Fruit fly (Drosophila melanogaster) whole organism, embryonic: ENCODE measurements around the gene Gem2.
A peak's percentile ranks its signal among the peaks of the same experiment; 100 is the strongest.

Source experiments
- B-H1 ChIP-seq: fragments of 200-800 bp; sonication (Bioruptor generic); IDR thresholded peaks from 3 replicates; pipeline ENCODE4 v1.3.6; 2022; ENCODE audit warnings: missing biosample characterization, missing genetic modification characterization
- CG10147 ChIP-seq: fragments of 200-800 bp; sonication (Bioruptor generic); optimal IDR thresholded peaks from 2 replicates; lab custom pipeline; 2019; ENCODE audit warnings: missing biosample characterization, mild to moderate bottlenecking, missing genetic modification characterization, moderate library complexity
- CG10267 ChIP-seq: fragments of 200-800 bp; sonication (Bioruptor generic); optimal IDR thresholded peaks from 2 replicates; lab custom pipeline; 2018; ENCODE audit warnings: missing biosample characterization, mild to moderate bottlenecking, missing genetic modification characterization, moderate library complexity
- CG10431 ChIP-seq: fragments of 200-800 bp; sonication (Bioruptor generic); optimal IDR thresholded peaks from 3 replicates; lab custom pipeline; 2018; ENCODE audit warnings: missing biosample characterization, mild to moderate bottlenecking, missing genetic modification characterization
- CG11723 ChIP-seq: fragments of 200-800 bp; sonication (Bioruptor generic); optimal IDR thresholded peaks from 2 replicates; lab custom pipeline; 2017; ENCODE audit warnings: missing biosample characterization, mild to moderate bottlenecking, missing genetic modification characterization
- CG12071 ChIP-seq: fragments of 200-800 bp; sonication (Bioruptor generic); optimal IDR thresholded peaks from 3 replicates; lab custom pipeline; 2018; ENCODE audit warnings: missing biosample characterization, mild to moderate bottlenecking, missing genetic modification characterization
- CG13287 ChIP-seq: fragments of 200-800 bp; sonication (Bioruptor generic); IDR thresholded peaks from 2 replicates; pipeline ENCODE4 v1.3.6; 2022; ENCODE audit warnings: missing biosample characterization, missing genetic modification characterization; ENCODE audit not compliant: partially characterized antibody
- CG13894 ChIP-seq: fragments of 200-800 bp; sonication (Bioruptor generic); optimal IDR thresholded peaks from 3 replicates; lab custom pipeline; 2018; ENCODE audit warnings: missing biosample characterization, mild to moderate bottlenecking, missing genetic modification characterization, moderate library complexity
- CG15269 ChIP-seq: fragments of 200-800 bp; sonication (Bioruptor generic); optimal IDR thresholded peaks from 2 replicates; lab custom pipeline; 2018; ENCODE audit warnings: missing biosample characterization, mild to moderate bottlenecking, missing genetic modification characterization, moderate library complexity
- CG17361 ChIP-seq: fragments of 200-800 bp; sonication (Bioruptor generic); IDR thresholded peaks from 3 replicates; pipeline ENCODE4 v1.3.6; 2022; ENCODE audit warnings: missing biosample characterization, missing genetic modification characterization
- CG17612 ChIP-seq: fragments of 200-800 bp; sonication (Bioruptor generic); IDR thresholded peaks from 2 replicates; pipeline ENCODE4 v1.3.6; 2022; ENCODE audit warnings: missing biosample characterization, missing genetic modification characterization
- CG30403 ChIP-seq: fragments of 200-800 bp; sonication (Bioruptor generic); optimal IDR thresholded peaks from 3 replicates; lab custom pipeline; 2016; ENCODE audit warnings: missing biosample characterization, missing genetic modification characterization
- CG31224 ChIP-seq: fragments of 200-800 bp; sonication (Bioruptor generic); IDR thresholded peaks from 2 replicates; pipeline ENCODE4 v1.3.6; 2022; ENCODE audit warnings: missing biosample characterization, missing genetic modification characterization
- CG31365 ChIP-seq: fragments of 200-800 bp; sonication (Bioruptor generic); optimal IDR thresholded peaks from 2 replicates; lab custom pipeline; 2018; ENCODE audit warnings: missing biosample characterization, mild to moderate bottlenecking, missing genetic modification characterization
- CG32767 ChIP-seq: fragments of 200-800 bp; sonication (Bioruptor generic); IDR thresholded peaks from 2 replicates; pipeline ENCODE4 v1.3.6; 2022; ENCODE audit warnings: missing biosample characterization, missing genetic modification characterization
- CG34376 ChIP-seq: fragments of 200-800 bp; sonication (Bioruptor generic); optimal IDR thresholded peaks from 2 replicates; lab custom pipeline; 2018; ENCODE audit warnings: missing biosample characterization, mild to moderate bottlenecking, missing genetic modification characterization
- CG4424 ChIP-seq: fragments of 200-800 bp; sonication (Bioruptor generic); optimal IDR thresholded peaks from 3 replicates; lab custom pipeline; 2016; ENCODE audit warnings: missing biosample characterization, missing genetic modification characterization
- CG6689 ChIP-seq: fragments of 200-800 bp; sonication (Bioruptor generic); IDR thresholded peaks from 2 replicates; pipeline ENCODE4 v1.3.6; 2022; ENCODE audit warnings: missing biosample characterization, missing genetic modification characterization
- CG8478 ChIP-seq: fragments of >200 bp; optimal IDR thresholded peaks from 2 replicates; lab custom pipeline; 2018
- CG9727 ChIP-seq: fragments of 200-800 bp; sonication (Bioruptor generic); optimal IDR thresholded peaks from 3 replicates; lab custom pipeline; 2017; ENCODE audit warnings: missing biosample characterization, mild to moderate bottlenecking, missing genetic modification characterization
- Dek ChIP-seq: fragments of 200-800 bp; sonication (Bioruptor generic); optimal IDR thresholded peaks from 3 replicates; lab custom pipeline; 2019; ENCODE audit warnings: missing biosample characterization, mild to moderate bottlenecking, missing genetic modification characterization, moderate library complexity
- Dip2 ChIP-seq: fragments of 200-800 bp; sonication (Bioruptor generic); IDR thresholded peaks from 2 replicates; pipeline ENCODE4 v1.3.6; 2022; ENCODE audit warnings: missing biosample characterization, missing genetic modification characterization
- Doc2 ChIP-seq: fragments of 200-800 bp; sonication (Bioruptor generic); IDR thresholded peaks from 2 replicates; pipeline ENCODE4 v1.3.6; 2022; ENCODE audit warnings: missing biosample characterization, missing genetic modification characterization
- Ets65A ChIP-seq: fragments of 200-800 bp; sonication (Bioruptor generic); peaks from one replicate; lab custom pipeline; 2016; ENCODE audit warnings: missing biosample characterization, missing genetic modification characterization
- Gug ChIP-seq: fragments of 200-800 bp; sonication (Bioruptor generic); IDR thresholded peaks from 4 replicates; pipeline ENCODE4 v1.3.6; 2022; ENCODE audit warnings: missing biosample characterization, missing genetic modification characterization
- Hand ChIP-seq: fragments of 200-800 bp; sonication (Bioruptor generic); optimal IDR thresholded peaks from 2 replicates; lab custom pipeline; 2017; ENCODE audit warnings: mild to moderate bottlenecking, missing biosample characterization, missing genetic modification reagents, missing genetic modification characterization
- Hmr ChIP-seq: fragments of 200-800 bp; sonication (Bioruptor generic); optimal IDR thresholded peaks from 3 replicates; lab custom pipeline; 2017; ENCODE audit warnings: mild to moderate bottlenecking, missing biosample characterization, missing genetic modification reagents, missing genetic modification characterization
- Xrp1 ChIP-seq: fragments of 200-800 bp; sonication (Bioruptor generic); IDR thresholded peaks from 2 replicates; pipeline ENCODE4 v1.3.6; 2022; ENCODE audit warnings: missing biosample characterization, missing genetic modification characterization
- ac ChIP-seq: fragments of 200-800 bp; sonication (Bioruptor generic); optimal IDR thresholded peaks from 3 replicates; lab custom pipeline; 2017; ENCODE audit warnings: missing biosample characterization, mild to moderate bottlenecking, missing genetic modification characterization
- bigmax ChIP-seq: fragments of 200-800 bp; sonication (Bioruptor generic); optimal IDR thresholded peaks from 2 replicates; lab custom pipeline; 2018; ENCODE audit warnings: missing biosample characterization, mild to moderate bottlenecking, missing genetic modification characterization
- bsh ChIP-seq, 2 experiments: fragments of 200-800 bp; sonication (Bioruptor generic); optimal IDR thresholded peaks; 2 replicates each; lab custom pipeline; 2017 to 2018; ENCODE audit warnings: mild to moderate bottlenecking in 2 of 2, missing biosample characterization in 2 of 2, missing genetic modification characterization in 2 of 2, moderate library complexity in 1 of 2
- caup ChIP-seq: fragments of 200-800 bp; sonication (Bioruptor generic); optimal IDR thresholded peaks from 3 replicates; lab custom pipeline; 2017; ENCODE audit warnings: missing biosample characterization, mild to moderate bottlenecking, missing genetic modification characterization, moderate library complexity; ENCODE audit not compliant: severe bottlenecking
- danr ChIP-seq: fragments of 200-800 bp; sonication (Bioruptor generic); IDR thresholded peaks from 2 replicates; pipeline ENCODE4 v1.3.6; 2022; ENCODE audit warnings: missing biosample characterization, missing genetic modification characterization
- dati ChIP-seq: fragments of 200-800 bp; sonication (Bioruptor generic); IDR thresholded peaks from 2 replicates; pipeline ENCODE4 v1.3.6; 2022; ENCODE audit warnings: missing biosample characterization, missing genetic modification characterization
- dysf ChIP-seq: fragments of 200-800 bp; sonication (Bioruptor generic); IDR thresholded peaks from 3 replicates; pipeline ENCODE4 v1.3.6; 2022; ENCODE audit warnings: missing biosample characterization, missing genetic modification characterization
- eyg ChIP-seq: fragments of 200-800 bp; sonication (Bioruptor generic); optimal IDR thresholded peaks from 3 replicates; lab custom pipeline; 2016; ENCODE audit warnings: missing biosample characterization, missing genetic modification characterization
- gem ChIP-seq: fragments of 200-800 bp; sonication (Bioruptor generic); optimal IDR thresholded peaks from 2 replicates; lab custom pipeline; 2019; ENCODE audit warnings: missing biosample characterization, mild to moderate bottlenecking, missing genetic modification characterization, moderate library complexity
- grau ChIP-seq: fragments of 200-800 bp; optimal IDR thresholded peaks from 3 replicates; lab custom pipeline; 2019; ENCODE audit warnings: missing biosample characterization, mild to moderate bottlenecking, missing genetic modification characterization, moderate library complexity
- hkb ChIP-seq, 2 experiments: fragments of 200-800 bp in 1 of 2; fragments of >200 bp in 1 of 2; sonication (Bioruptor generic) in 1 of 2; IDR thresholded peaks in 1 of 2; optimal IDR thresholded peaks in 1 of 2; 2 replicates each; pipeline versions ENCODE4 v1.3.6 to Lab custom; 2017 to 2022; ENCODE audit warnings: missing biosample characterization in 1 of 2, missing genetic modification characterization in 1 of 2
- klu ChIP-seq: fragments of 200-800 bp; sonication (Bioruptor generic); IDR thresholded peaks from 2 replicates; pipeline ENCODE4 v1.3.6; 2022; ENCODE audit warnings: missing biosample characterization, missing genetic modification characterization
- lola ChIP-seq, 3 experiments: fragments of >200 bp in 2 of 3; fragments of 200-800 bp in 1 of 3; sonication (Bioruptor generic) in 1 of 3; optimal IDR thresholded peaks; 2 replicates each; lab custom pipeline; 2017 to 2019; ENCODE audit warnings: missing biosample characterization in 3 of 3, missing genetic modification characterization in 3 of 3, mild to moderate bottlenecking in 1 of 3, moderate library complexity in 1 of 3
- phol ChIP-seq: fragments of 200-800 bp; sonication (Bioruptor generic); optimal IDR thresholded peaks from 3 replicates; lab custom pipeline; 2018; ENCODE audit warnings: missing biosample characterization, mild to moderate bottlenecking, missing genetic modification characterization, moderate library complexity
- pita ChIP-seq: fragments of 200-800 bp; sonication (Bioruptor generic); optimal IDR thresholded peaks from 2 replicates; lab custom pipeline; 2017; ENCODE audit warnings: missing biosample characterization, mild to moderate bottlenecking, missing genetic modification characterization
- row ChIP-seq: fragments of 200-800 bp; sonication (Bioruptor generic); IDR thresholded peaks from 3 replicates; pipeline ENCODE4 v1.3.6; 2022; ENCODE audit warnings: missing biosample characterization, missing genetic modification characterization
- schlank ChIP-seq: fragments of 200-800 bp; sonication (Bioruptor generic); optimal IDR thresholded peaks from 2 replicates; lab custom pipeline; 2018; ENCODE audit warnings: missing biosample characterization, mild to moderate bottlenecking, missing genetic modification characterization
- sens ChIP-seq: fragments of 200-800 bp; sonication (Bioruptor generic); peaks from one replicate; lab custom pipeline; 2016; ENCODE audit warnings: missing biosample characterization, missing genetic modification characterization
- trem ChIP-seq: fragments of 200-800 bp; optimal IDR thresholded peaks from 3 replicates; lab custom pipeline; 2019; ENCODE audit warnings: missing biosample characterization, mild to moderate bottlenecking, missing genetic modification characterization, moderate library complexity
- ttk ChIP-seq: fragments of 200-800 bp; sonication (Bioruptor generic); IDR thresholded peaks from 2 replicates; pipeline ENCODE4 v2.1.2; 2022; ENCODE audit warnings: missing biosample characterization, missing genetic modification characterization
- twi ChIP-seq: fragments of 200-800 bp; optimal IDR thresholded peaks from 2 replicates; lab custom pipeline; 2019; ENCODE audit warnings: missing biosample characterization, mild to moderate bottlenecking, missing genetic modification characterization, moderate library complexity
- tx ChIP-seq: fragments of 200-800 bp; sonication (Bioruptor generic); optimal IDR thresholded peaks from 2 replicates; lab custom pipeline; 2016; ENCODE audit warnings: missing biosample characterization, missing genetic modification characterization
- wek ChIP-seq: fragments of 200-800 bp; sonication (Bioruptor generic); optimal IDR thresholded peaks from 3 replicates; lab custom pipeline; 2018; ENCODE audit warnings: missing biosample characterization, mild to moderate bottlenecking, missing genetic modification characterization, moderate library complexity

The Gem2 gene

dm6 chr3L:19056857-19057324 is 43.3 kb downstream of the Gem2 start (continued):
- TF ChIP-seq CG9727 (GFP tag; lab: Kevin White, UChicago), result peak; percentile 30
- TF ChIP-seq trem, result no peak
- no peak for TF ChIP-seq CG10431 (GFP tag; lab: Kevin White, UChicago)
- no peak for TF ChIP-seq CG32767 (GFP tag; lab: Robert Waterston, UW)
- no peak for TF ChIP-seq Dip2
- TF ChIP-seq CG8478 (lab: Kevin White, UChicago), result no peak
- TF ChIP-seq klu (GFP tag; lab: Robert Waterston, UW), result no peak
- TF ChIP-seq caup (GFP tag; lab: Kevin White, UChicago), result no peak
- TF ChIP-seq pita (GFP tag; lab: Kevin White, UChicago), result no peak
- no peak for TF ChIP-seq Ets65A (GFP tag; lab: Kevin White, UChicago)
- no peak for TF ChIP-seq schlank (tag; lab: Kevin White, UChicago)
- TF ChIP-seq Dek (tag; lab: Kevin White, UChicago), result no peak
- no peak for TF ChIP-seq CG11723
- TF ChIP-seq twi, result peak; percentile 64
- no peak for TF ChIP-seq wek (GFP tag; lab: Kevin White, UChicago)
- no peak for TF ChIP-seq CG12071 (GFP tag; lab: Kevin White, UChicago)
- no peak for TF ChIP-seq ac (GFP tag; lab: Kevin White, UChicago)
- no peak for TF ChIP-seq CG31365 (tag; lab: Kevin White, UChicago)
- no peak for TF ChIP-seq Doc2
- TF ChIP-seq ttk (GFP tag; lab: Robert Waterston, UW), result no peak; the same call in 1 of the 2 replicates
- no peak for TF ChIP-seq CG31224 (GFP tag; lab: Robert Waterston, UW)
- peak; percentile 26 for TF ChIP-seq CG15269 (tag; lab: Kevin White, UChicago)
- TF ChIP-seq Gug, result no peak
- TF ChIP-seq tx (GFP tag; lab: Kevin White, UChicago), result no peak
- TF ChIP-seq Hmr (GFP tag; lab: Kevin White, UChicago), result no peak
- no peak for TF ChIP-seq Hand (GFP tag; lab: Kevin White, UChicago)
- 0 out of 3 replicates have a peak, but pooled peaks have one; percentile 8 for TF ChIP-seq dysf (GFP tag; lab: Robert Waterston, UW)

dm6 chr3L:19055064-19055463 is 45.1 kb downstream of the Gem2 start:
- TF ChIP-seq CG10267 (tag; lab: Kevin White, UChicago) (peak; percentile 17), CG4424 (peak; percentile 27), gem (peak; percentile 31), danr (GFP tag; lab: Robert Waterston, UW) (no peak), CG30403 (peak; percentile 5), CG17612 (GFP tag; lab: Robert Waterston, UW) (no peak), sens (peak; percentile 45), lola (GFP tag; optimal IDR thresholded peaks at IDR 0.05; lab: Kevin White, UChicago) (peak in 1 of 3 experiments; percentile 12), bsh (GFP tag; optimal IDR thresholded peaks at IDR 0.05; lab: Kevin White, UChicago) (peak; percentile 14 to 20), bigmax (no peak), CG6689 (0 out of 2 replicates have a peak, but pooled peaks have one; percentile 24), row (GFP tag; lab: Robert Waterston, UW) (peak; percentile 31; the same call in 1 of the 3 replicates), phol (tag; lab: Kevin White, UChicago) (peak; percentile 3), hkb (optimal IDR thresholded peaks at IDR 0.05; lab: Kevin White, UChicago) (no peak), hkb (GFP tag; IDR thresholded peaks at IDR 0.05; lab: Robert Waterston, UW) (no peak), grau (tag; lab: Kevin White, UChicago) (peak; percentile 7), Xrp1 (GFP tag; lab: Robert Waterston, UW) (peak; percentile 48), CG10147 (GFP tag; lab: Kevin White, UChicago) (no peak), CG13894 (tag; lab: Kevin White, UChicago) (no peak), CG34376 (no peak), ttk (GFP tag; lab: Robert Waterston, UW) (no peak), dati (no peak), CG17361 (GFP tag; lab: Robert Waterston, UW) (0 out of 3 replicates have a peak, but pooled peaks have one; percentile 25), eyg (no peak), B-H1 (GFP tag; lab: Robert Waterston, UW) (no peak), CG13287 (GFP tag; lab: Robert Waterston, UW) (no peak)
